Worm (Caenorhabditis elegans) whole organism, L2 larva: ENCODE results near the gene cox-6A.

ENCODE experiments used
- alr-1 ChIP-seq: fragments of 150-350 bp; optimal IDR thresholded peaks from 2 replicates; lab custom pipeline; 2014; ENCODE audit warnings: missing biosample characterization, missing genetic modification characterization
- ama-1 ChIP-seq: fragments of 150-350 bp; optimal IDR thresholded peaks from 2 replicates; lab custom pipeline; 2018; ENCODE audit warnings: inconsistent platforms
- egl-27 ChIP-seq: sonication (generic microtip); optimal IDR thresholded peaks from 3 replicates; lab custom pipeline; 2017; ENCODE audit warnings: missing biosample characterization, missing genetic modification reagents, missing genetic modification characterization
- elt-1 ChIP-seq: fragments of 150-350 bp; optimal IDR thresholded peaks from 2 replicates; lab custom pipeline; 2014; ENCODE audit warnings: missing biosample characterization, missing genetic modification characterization
- elt-3 ChIP-seq: sonication (generic microtip); optimal IDR thresholded peaks from 2 replicates; lab custom pipeline; 2017; ENCODE audit warnings: missing biosample characterization, missing genetic modification characterization
- lin-11 ChIP-seq: fragments of 150-350 bp; sonication (generic microtip); optimal IDR thresholded peaks from 2 replicates; lab custom pipeline; 2014; ENCODE audit warnings: missing biosample characterization, missing genetic modification characterization, inconsistent platforms, mixed read lengths
- lin-39 ChIP-seq: fragments of 150-350 bp; optimal IDR thresholded peaks from 2 replicates; lab custom pipeline; 2014; ENCODE audit warnings: missing biosample characterization, missing genetic modification reagents, missing genetic modification characterization
- mab-5 ChIP-seq: fragments of 150-350 bp; optimal IDR thresholded peaks from 2 replicates; lab custom pipeline; 2014; ENCODE audit warnings: missing biosample characterization, missing genetic modification characterization
- nhr-12 ChIP-seq: fragments of 150-350 bp; optimal IDR thresholded peaks from 2 replicates; lab custom pipeline; 2014; ENCODE audit warnings: missing biosample characterization, missing genetic modification characterization
- nhr-77 ChIP-seq: fragments of 150-350 bp; optimal IDR thresholded peaks from 2 replicates; lab custom pipeline; 2014; ENCODE audit warnings: missing biosample characterization, missing genetic modification characterization
- snpc-4 ChIP-seq: fragments of 150-350 bp; optimal IDR thresholded peaks from 2 replicates; lab custom pipeline; 2014; ENCODE audit warnings: missing biosample characterization, missing genetic modification characterization
- unc-39 ChIP-seq: fragments of 150-350 bp; optimal IDR thresholded peaks from 2 replicates; lab custom pipeline; 2014; ENCODE audit warnings: missing biosample characterization, missing genetic modification characterization
- zag-1 ChIP-seq: fragments of 150-350 bp; optimal IDR thresholded peaks from 2 replicates; lab custom pipeline; 2014; ENCODE audit warnings: missing biosample characterization, missing genetic modification characterization

- no peak for TF ChIP-seq nhr-12 (tag; lab: Kevin White, UChicago)
- no peak for TF ChIP-seq ama-1
- TF ChIP-seq nhr-77 (tag; lab: Kevin White, UChicago) = no peak
- no peak for TF ChIP-seq alr-1 (tag; lab: Kevin White, UChicago)
- no peak for TF ChIP-seq lin-39 (tag; lab: Kevin White, UChicago)
- TF ChIP-seq elt-1 (tag; lab: Kevin White, UChicago) = no peak
- no peak for TF ChIP-seq zag-1 (tag; lab: Kevin White, UChicago)
- TF ChIP-seq lin-11 = no peak
- no peak for TF ChIP-seq elt-3 (tag; lab: Kevin White, UChicago)
- TF ChIP-seq snpc-4 (tag; lab: Kevin White, UChicago) = no peak
- TF ChIP-seq unc-39 (tag; lab: Kevin White, UChicago) = no peak
- no peak for TF ChIP-seq egl-27 (tag; lab: Kevin White, UChicago)
- TF ChIP-seq mab-5 (tag; lab: Kevin White, UChicago) = no peak
These were observed 42.9 kb downstream of the cox-6A start for ce11 chrIII:5124385-5124784.
